Worm (Caenorhabditis elegans) whole organism, L3 larva: ENCODE results near the gene nep-17.

ENCODE experiments used
- pha-4 ChIP-seq: fragments of 150-350 bp; optimal IDR thresholded peaks from 2 replicates; lab custom pipeline; 2014; ENCODE audit warnings: missing biosample characterization, missing genetic modification reagents, missing genetic modification characterization
- zag-1 ChIP-seq: fragments of 150-350 bp; optimal IDR thresholded peaks from 2 replicates; lab custom pipeline; 2014; ENCODE audit warnings: missing biosample characterization, missing genetic modification characterization

DNA sequence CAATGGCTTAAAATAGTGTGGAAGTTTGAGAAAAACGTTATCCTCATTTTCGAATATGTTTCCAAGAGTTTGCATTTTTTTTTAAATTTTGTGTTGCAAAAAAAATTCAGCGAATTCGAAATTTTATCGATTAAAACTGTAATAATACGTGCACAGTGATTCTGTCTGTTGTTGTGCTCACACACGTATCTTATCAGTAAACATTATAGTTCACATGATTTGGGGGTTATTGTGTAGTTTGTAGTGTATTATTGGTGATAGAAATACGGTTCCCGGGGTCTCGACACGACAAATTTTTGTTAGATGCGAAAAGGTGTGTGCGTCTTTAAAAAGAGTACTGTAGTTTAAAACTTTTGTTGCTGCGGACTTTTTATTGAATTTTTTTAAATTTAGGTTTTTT lies 11.9 kb upstream of the nep-17 start, which contains the start of gene drr-1:
- TF ChIP-seq pha-4 (tag; lab: Kevin White, UChicago) = peak; percentile 35
- TF ChIP-seq zag-1 (tag; lab: Kevin White, UChicago) = no peak
